Fruit fly (Drosophila melanogaster) whole organism, adult: Measurements from ENCODE around the gene toc.

Experiments used
- CG5204 ChIP-seq: fragments of 200-800 bp; sonication (Bioruptor generic); optimal IDR thresholded peaks from 2 replicates; lab custom pipeline; 2016; ENCODE audit warnings: missing biosample characterization, missing genetic modification characterization
- Clk ChIP-seq: fragments of 200-800 bp; sonication (Bioruptor generic); optimal IDR thresholded peaks from 2 replicates; lab custom pipeline; 2017; ENCODE audit warnings: missing biosample characterization, missing genetic modification characterization
- Hr96 ChIP-seq: fragments of 200-800 bp; sonication (Bioruptor generic); optimal IDR thresholded peaks from 2 replicates; lab custom pipeline; 2016; ENCODE audit warnings: missing biosample characterization, missing genetic modification characterization
- kay ChIP-seq: fragments of 200-800 bp; sonication (Bioruptor generic); peaks from one replicate; lab custom pipeline; 2016; ENCODE audit warnings: missing biosample characterization, missing genetic modification characterization, borderline replicate concordance
- ovo ChIP-seq: fragments of 200-800 bp; sonication (Bioruptor generic); optimal IDR thresholded peaks from 2 replicates; lab custom pipeline; 2016; ENCODE audit warnings: missing biosample characterization, missing genetic modification characterization

DNA sequence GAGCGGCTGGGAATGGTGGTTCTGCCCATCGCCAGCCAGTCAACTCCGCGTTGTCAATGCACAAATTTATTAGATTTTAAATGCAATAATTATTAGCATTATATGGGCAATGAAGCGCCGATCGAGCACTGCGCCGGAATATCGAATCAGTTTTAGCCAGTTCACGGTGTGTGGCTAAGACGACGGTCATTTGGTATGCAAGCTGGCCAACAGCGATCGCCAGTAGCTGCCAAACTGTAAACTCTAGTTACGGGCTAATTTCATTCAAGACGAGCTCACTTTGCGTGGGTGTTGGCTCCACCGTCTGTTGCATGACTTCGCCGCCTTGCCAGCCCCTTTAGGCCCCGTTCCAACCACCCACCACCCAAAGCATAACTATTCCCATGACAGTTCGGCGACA, 11.2 kb upstream of the toc start:
- TF ChIP-seq CG5204 (GFP tag; lab: Kevin White, UChicago) = no peak
- TF ChIP-seq kay (GFP tag; lab: Kevin White, UChicago) = no peak
- no peak for TF ChIP-seq Hr96 (GFP tag; lab: Kevin White, UChicago)
- TF ChIP-seq ovo (GFP tag; lab: Kevin White, UChicago) = no peak
- TF ChIP-seq Clk = no peak
